Worm (Caenorhabditis elegans): ENCODE results near the gene F35F10.7.

F35F10.7 gene

ce11 chrV:3276184-3276583 is 11.0 kb downstream of the F35F10.7 start (continued):
- TF ChIP-seq snu-23 (GFP tag; optimal IDR thresholded peaks at IDR 0.05) (no peak), blmp-1 (tag; optimal IDR thresholded peaks at IDR 0.05) (no peak)

ce11 chrV:3275033-3275432 is 12.2 kb downstream of the F35F10.7 start, which contains the start of gene T28A11.3:
TSS of gene T28A11.3 (plus strand) at chrV:3275333.
- TF ChIP-seq egl-13 (tag; optimal IDR thresholded peaks at IDR 0.05): no peak
- TF ChIP-seq hlh-4 (tag; optimal IDR thresholded peaks at IDR 0.05): no peak

- TF ChIP-seq dpl-1 (GFP tag; optimal IDR thresholded peaks at IDR 0.05) (no peak), ceh-88 (GFP tag; IDR thresholded peaks at IDR 0.05) (no peak), unc-62 (GFP tag; optimal IDR thresholded peaks at IDR 0.05) (no peak), mep-1 (tag; optimal IDR thresholded peaks at IDR 0.05) (no peak), lin-15B (tag; optimal IDR thresholded peaks at IDR 0.05) (no peak), grh-1 (GFP tag; IDR thresholded peaks at IDR 0.05) (no peak), jun-1 (tag; optimal IDR thresholded peaks at IDR 0.05) (no peak), skn-1 (tag; optimal IDR thresholded peaks at IDR 0.05) (no peak), rnt-1 (tag; optimal IDR thresholded peaks at IDR 0.05) (no peak), pqm-1 (tag; optimal IDR thresholded peaks at IDR 0.05) (no peak), elt-3 (tag; optimal IDR thresholded peaks at IDR 0.05) (no peak), tbx-2 (tag; optimal IDR thresholded peaks at IDR 0.05) (no peak), unc-98 (GFP tag; IDR thresholded peaks at IDR 0.05) (no peak), nhr-71 (tag; optimal IDR thresholded peaks at IDR 0.05) (no peak), nhr-11 (tag; optimal IDR thresholded peaks at IDR 0.05) (no peak)
Measured at ce11 chrV:3273577-3274100, 13.6 kb downstream of the F35F10.7 start, which contains the start of gene T28A11.4. TSS of gene T28A11.4 (plus strand) at chrV:3274050.

ce11 chrV:3273156-3273555 is 14.1 kb downstream of the F35F10.7 start, which contains the start of gene T28A11.20:
TSS of gene T28A11.20 (minus strand) at chrV:3273256.
- TF ChIP-seq vab-15 (tag; optimal IDR thresholded peaks at IDR 0.05) (no peak), sptf-1 (tag; optimal IDR thresholded peaks at IDR 0.05) (no peak), efl-1 (optimal IDR thresholded peaks at IDR 0.05) (no peak), efl-1 (GFP tag; optimal IDR thresholded peaks at IDR 0.05 in 1 of 2) (peak in 1 of 2 experiments; percentile 70), lin-13 (GFP tag; optimal IDR thresholded peaks at IDR 0.05) (no peak), unc-30 (tag; optimal IDR thresholded peaks at IDR 0.05) (no peak)

ce11 chrV:3269407-3269806 is 17.8 kb downstream of the F35F10.7 start, which contains the start of gene T28A11.19:
TSS of gene T28A11.19 (minus strand) at chrV:3269514.
- no peak for TF ChIP-seq fkh-8 (tag; optimal IDR thresholded peaks at IDR 0.05)
- TF ChIP-seq sox-4 (tag; optimal IDR thresholded peaks at IDR 0.05): no peak
- no peak for TF ChIP-seq xbp-1 (tag; optimal IDR thresholded peaks at IDR 0.05)
- TF ChIP-seq irx-1 (tag; optimal IDR thresholded peaks at IDR 0.05): no peak
- TF ChIP-seq rnt-1 (tag; optimal IDR thresholded peaks at IDR 0.05): peak; percentile 16
- no peak for TF ChIP-seq hlh-17 (GFP tag; optimal IDR thresholded peaks at IDR 0.05; ENCODE audit: borderline replicate concordance)

- TF ChIP-seq dpl-1 (GFP tag; optimal IDR thresholded peaks at IDR 0.05): no peak
- TF ChIP-seq C04F5.9 (tag; optimal IDR thresholded peaks at IDR 0.05): no peak
- no peak for TF ChIP-seq egl-13 (tag; optimal IDR thresholded peaks at IDR 0.05)
- no peak for TF ChIP-seq sptf-1 (tag; optimal IDR thresholded peaks at IDR 0.05)
- TF ChIP-seq snu-23 (GFP tag; optimal IDR thresholded peaks at IDR 0.05): no peak
- TF ChIP-seq unc-130 (tag; optimal IDR thresholded peaks at IDR 0.05): no peak
- no peak for TF ChIP-seq xbp-1 (tag; optimal IDR thresholded peaks at IDR 0.05)
- TF ChIP-seq lin-39 (tag; optimal IDR thresholded peaks at IDR 0.05): no peak
Measured at ce11 chrV:3267950-3268349, 19.3 kb downstream of the F35F10.7 start, which contains the start of gene T28A11.18. TSS of gene T28A11.18 (minus strand) at chrV:3268050.

Measured in whole organism, L1 larva.